Worm (Caenorhabditis elegans) whole organism, L3 larva: ENCODE results near the gene T16A1.5.

Source experiments
- aly-2 ChIP-seq: fragments of 150-350 bp; optimal IDR thresholded peaks from 2 replicates; lab custom pipeline; 2014; ENCODE audit warnings: missing biosample characterization, missing genetic modification characterization
- ceh-9 ChIP-seq: sonication (generic microtip); optimal IDR thresholded peaks from 2 replicates; lab custom pipeline; 2018; ENCODE audit warnings: missing biosample characterization, missing genetic modification characterization
- egl-27 ChIP-seq: sonication (generic microtip); optimal IDR thresholded peaks from 4 replicates; lab custom pipeline; 2017; ENCODE audit warnings: missing biosample characterization, missing genetic modification reagents, missing genetic modification characterization
- jun-1 ChIP-seq: fragments of 150-350 bp; optimal IDR thresholded peaks from 2 replicates; lab custom pipeline; 2014; ENCODE audit warnings: missing biosample characterization, missing genetic modification reagents, missing genetic modification characterization

DNA sequence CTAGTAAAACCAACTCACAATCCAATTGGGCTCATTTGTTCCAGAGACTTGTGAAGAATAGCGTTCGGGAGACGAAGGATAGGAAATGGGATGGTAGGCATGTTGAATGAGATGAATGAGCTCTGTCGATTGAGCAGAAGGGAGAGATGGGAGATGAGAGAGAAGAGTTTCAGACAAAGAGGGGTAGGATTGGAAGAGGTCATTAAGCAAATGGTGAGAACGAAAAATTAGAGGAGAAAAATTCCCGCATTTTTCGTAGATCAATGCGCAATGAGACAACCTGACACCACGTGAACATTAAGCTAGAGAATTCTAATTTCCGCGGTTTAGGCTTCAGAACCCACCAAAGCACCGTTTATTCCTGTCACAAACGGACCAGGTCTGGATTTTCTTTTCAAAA lies 19.6 kb downstream of the T16A1.5 start, which contains the start of gene F07E5.13:
- TF ChIP-seq jun-1 (tag; lab: Kevin White, UChicago) (no peak), ceh-9 (tag; lab: Kevin White, UChicago) (no peak), aly-2 (no peak), egl-27 (no peak)
